Worm (Caenorhabditis elegans) whole organism, L1 larva: Measurements from ENCODE around the gene srw-87.

Experiments used
- fkh-10 ChIP-seq: sonication (generic microtip); optimal IDR thresholded peaks from 2 replicates; lab custom pipeline; 2017; ENCODE audit warnings: missing biosample characterization, missing genetic modification reagents, missing genetic modification characterization
- lir-3 ChIP-seq: sonication (generic microtip); optimal IDR thresholded peaks from 2 replicates; lab custom pipeline; 2016; ENCODE audit warnings: mild to moderate bottlenecking, missing genetic modification characterization, moderate library complexity, missing compliant biosample characterization; ENCODE audit not compliant: poor library complexity

- TF ChIP-seq fkh-10: no peak
- TF ChIP-seq lir-3: no peak
Observed at ce11 chrV:16368143-16368542, 31.7 kb downstream of the srw-87 start.
